3 worm cellular contexts compared by ENCODE assay signal in genomic region chrII:9646122-9646555, ce11.
A peak's percentile ranks its signal among the peaks of the same experiment; 100 is the strongest.
TF ChIP-seq lines count a peak whose summit lies in the region.

No protein-coding gene starts in this region.

TF ChIP-seq in whole organism, L1 larva, 84 proteins besides CTCF, POLR2A, EP300 and RAD21 (continued from another document and continues in another):
- peak; percentile 95 for TF ChIP-seq blmp-1 (tag; optimal IDR thresholded peaks at IDR 0.05; lab: Kevin White, UChicago)
- TF ChIP-seq snu-23 (GFP tag; optimal IDR thresholded peaks at IDR 0.05; lab: Kevin White, UChicago) = peak; percentile 78
- TF ChIP-seq ceh-90 (tag; optimal IDR thresholded peaks at IDR 0.05; lab: Kevin White, UChicago) = no peak
- peak; percentile 23 for TF ChIP-seq fkh-8 (tag; optimal IDR thresholded peaks at IDR 0.05; lab: Kevin White, UChicago)
- no peak for TF ChIP-seq alr-1 (tag; optimal IDR thresholded peaks at IDR 0.05; lab: Kevin White, UChicago; ENCODE audit: borderline replicate concordance)
- TF ChIP-seq nhr-20 (tag; optimal IDR thresholded peaks at IDR 0.05; lab: Kevin White, UChicago) = peak; percentile 94
- peak; percentile 41 for TF ChIP-seq irx-1 (tag; optimal IDR thresholded peaks at IDR 0.05; lab: Kevin White, UChicago)
- TF ChIP-seq pag-3 (tag; optimal IDR thresholded peaks at IDR 0.05; lab: Kevin White, UChicago; ENCODE audit: borderline replicate concordance, insufficient read depth) = peak; percentile 24
- peak; percentile 34 for TF ChIP-seq pax-3 (tag; optimal IDR thresholded peaks at IDR 0.05; lab: Kevin White, UChicago)
- TF ChIP-seq nhr-12 (tag; optimal IDR thresholded peaks at IDR 0.05; lab: Kevin White, UChicago) = no peak
- no peak for TF ChIP-seq hlh-4 (tag; optimal IDR thresholded peaks at IDR 0.05; lab: Kevin White, UChicago)
- peak; percentile 64 for TF ChIP-seq jun-1 (tag; optimal IDR thresholded peaks at IDR 0.05; lab: Kevin White, UChicago)
- no peak for TF ChIP-seq ceh-88 (GFP tag; IDR thresholded peaks at IDR 0.05; lab: Robert Waterston, UW)
- no peak for TF ChIP-seq efl-3 (GFP tag; optimal IDR thresholded peaks at IDR 0.05; lab: Kevin White, UChicago)
- TF ChIP-seq lin-13 (GFP tag; optimal IDR thresholded peaks at IDR 0.05; lab: Kevin White, UChicago) = peak; percentile 29
- peak; percentile 90 for TF ChIP-seq nhr-85 (tag; lab: Kevin White, UChicago)
- no peak for TF ChIP-seq unc-62 (GFP tag; optimal IDR thresholded peaks at IDR 0.05; lab: Kevin White, UChicago)
- no peak for TF ChIP-seq egl-27 (tag; optimal IDR thresholded peaks at IDR 0.05; lab: Kevin White, UChicago)
- TF ChIP-seq ceh-82 (tag; optimal IDR thresholded peaks at IDR 0.05; lab: Kevin White, UChicago) = peak; percentile 37 to 74 (median 44)
- no peak for TF ChIP-seq sox-4 (tag; optimal IDR thresholded peaks at IDR 0.05; lab: Kevin White, UChicago)
- TF ChIP-seq nhr-84 (tag; optimal IDR thresholded peaks at IDR 0.05; lab: Kevin White, UChicago) = no peak
- no peak for TF ChIP-seq sptf-1 (tag; optimal IDR thresholded peaks at IDR 0.05; lab: Kevin White, UChicago)
- TF ChIP-seq zip-4 (GFP tag; optimal IDR thresholded peaks at IDR 0.05; lab: Kevin White, UChicago) = no peak
- no peak for TF ChIP-seq egl-13 (tag; optimal IDR thresholded peaks at IDR 0.05; lab: Kevin White, UChicago)
- TF ChIP-seq nhr-28 (tag; optimal IDR thresholded peaks at IDR 0.05; lab: Kevin White, UChicago) = no peak
- TF ChIP-seq efl-1 (optimal IDR thresholded peaks at IDR 0.05; lab: Kevin White, UChicago) = peak; percentile 70 to 76
- peak; percentile 9 to 86 for TF ChIP-seq efl-1 (GFP tag; optimal IDR thresholded peaks at IDR 0.05 in 1 of 2; lab: Kevin White, UChicago)
- TF ChIP-seq ets-5 (GFP tag; IDR thresholded peaks at IDR 0.05; lab: Robert Waterston, UW) = no peak
- TF ChIP-seq xbp-1 (tag; optimal IDR thresholded peaks at IDR 0.05; lab: Kevin White, UChicago) = peak; percentile 55
- peak; percentile 53 for TF ChIP-seq fos-1 (tag; optimal IDR thresholded peaks at IDR 0.05; lab: Kevin White, UChicago)
- peak; percentile 74 for TF ChIP-seq rnt-1 (tag; optimal IDR thresholded peaks at IDR 0.05; lab: Kevin White, UChicago)
- TF ChIP-seq tbx-2 (tag; optimal IDR thresholded peaks at IDR 0.05; lab: Kevin White, UChicago) = peak; percentile 63
- TF ChIP-seq vab-15 (tag; optimal IDR thresholded peaks at IDR 0.05; lab: Kevin White, UChicago) = peak; percentile 65
- no peak for TF ChIP-seq ceh-8 (GFP tag; optimal IDR thresholded peaks at IDR 0.05; lab: Kevin White, UChicago)
- no peak for TF ChIP-seq hlh-17 (GFP tag; optimal IDR thresholded peaks at IDR 0.05; lab: Kevin White, UChicago; ENCODE audit: borderline replicate concordance)
- TF ChIP-seq nhr-76 (tag; optimal IDR thresholded peaks at IDR 0.05; lab: Kevin White, UChicago) = no peak
- TF ChIP-seq ztf-4 (tag; optimal IDR thresholded peaks at IDR 0.05; lab: Kevin White, UChicago) = peak; percentile 68
- TF ChIP-seq unc-130 (tag; optimal IDR thresholded peaks at IDR 0.05; lab: Kevin White, UChicago) = no peak
- TF ChIP-seq sup-37 (GFP tag; optimal IDR thresholded peaks at IDR 0.05; lab: Kevin White, UChicago) = no peak
- TF ChIP-seq Y116A8C.19 (tag; optimal IDR thresholded peaks at IDR 0.05; lab: Kevin White, UChicago; ENCODE audit: borderline replicate concordance) = no peak
- peak; percentile 60 for TF ChIP-seq nhr-47 (tag; optimal IDR thresholded peaks at IDR 0.05; lab: Kevin White, UChicago)
- no peak for TF ChIP-seq unc-98 (GFP tag; IDR thresholded peaks at IDR 0.05; lab: Robert Waterston, UW)
- peak in 2 of 6 experiments; percentile 33 to 59 for TF ChIP-seq elt-3 (tag; optimal IDR thresholded peaks at IDR 0.05; lab: Kevin White, UChicago)
- no peak for TF ChIP-seq lin-39 (tag; optimal IDR thresholded peaks at IDR 0.05; lab: Kevin White, UChicago)

TF ChIP-seq in whole organism, L3 larva, 47 proteins besides CTCF, POLR2A, EP300 and RAD21 (continued from another document):
- TF ChIP-seq nhr-77 (tag; optimal IDR thresholded peaks at IDR 0.05; lab: Kevin White, UChicago) (no peak), nhr-76 (tag; optimal IDR thresholded peaks at IDR 0.05; lab: Kevin White, UChicago) (no peak), nhr-67 (tag; optimal IDR thresholded peaks at IDR 0.05; lab: Kevin White, UChicago) (no peak), ztf-4 (tag; optimal IDR thresholded peaks at IDR 0.05; lab: Kevin White, UChicago) (no peak), aly-2 (tag; optimal IDR thresholded peaks at IDR 0.05; lab: Kevin White, UChicago) (no peak), unc-62 (GFP tag; optimal IDR thresholded peaks at IDR 0.05; lab: Kevin White, UChicago) (peak; percentile 64), fkh-2 (tag; optimal IDR thresholded peaks at IDR 0.05; lab: Kevin White, UChicago) (no peak), sea-2 (GFP tag; optimal IDR thresholded peaks at IDR 0.05; lab: Kevin White, UChicago) (no peak), ztf-11 (tag; optimal IDR thresholded peaks at IDR 0.05; lab: Kevin White, UChicago) (no peak), egl-5 (tag; optimal IDR thresholded peaks at IDR 0.05; lab: Kevin White, UChicago) (peak; percentile 92), R02D3.7 (tag; optimal IDR thresholded peaks at IDR 0.05; lab: Kevin White, UChicago) (peak; percentile 47), jun-1 (tag; optimal IDR thresholded peaks at IDR 0.05; lab: Kevin White, UChicago) (peak; percentile 43), skn-1 (tag; optimal IDR thresholded peaks at IDR 0.05; lab: Kevin White, UChicago) (no peak), nhr-11 (tag; optimal IDR thresholded peaks at IDR 0.05; lab: Kevin White, UChicago) (peak; percentile 78), eor-1 (tag; optimal IDR thresholded peaks at IDR 0.05; lab: Kevin White, UChicago) (no peak), elt-2 (tag; optimal IDR thresholded peaks at IDR 0.05; lab: Kevin White, UChicago) (peak; percentile 60), ceh-28 (tag; optimal IDR thresholded peaks at IDR 0.05; lab: Kevin White, UChicago) (peak; percentile 85), elt-3 (tag; optimal IDR thresholded peaks at IDR 0.05; lab: Kevin White, UChicago) (no peak), ceh-9 (tag; optimal IDR thresholded peaks at IDR 0.05; lab: Kevin White, UChicago) (no peak), pqm-1 (tag; optimal IDR thresholded peaks at IDR 0.05; lab: Kevin White, UChicago) (peak; percentile 13), ceh-82 (tag; optimal IDR thresholded peaks at IDR 0.05; lab: Kevin White, UChicago) (no peak), mdl-1 (tag; optimal IDR thresholded peaks at IDR 0.05; lab: Kevin White, UChicago) (peak; percentile 66), fkh-10 (GFP tag; optimal IDR thresholded peaks at IDR 0.05; lab: Kevin White, UChicago) (no peak), unc-39 (tag; optimal IDR thresholded peaks at IDR 0.05; lab: Kevin White, UChicago) (no peak), nfya-1 (tag; optimal IDR thresholded peaks at IDR 0.05; lab: Kevin White, UChicago; ENCODE audit: insufficient read depth) (peak; percentile 88), ZK546.5 (tag; optimal IDR thresholded peaks at IDR 0.05; lab: Kevin White, UChicago) (no peak), hmg-11 (tag; optimal IDR thresholded peaks at IDR 0.05; lab: Kevin White, UChicago) (peak; percentile 86), nhr-23 (tag; optimal IDR thresholded peaks at IDR 0.05; lab: Kevin White, UChicago) (peak; percentile 76)

TF ChIP-seq in whole organism, young adult, 124 proteins besides CTCF, POLR2A, EP300 and RAD21 (continued from another document):
- TF ChIP-seq C06A6.2 (GFP tag; conservative IDR thresholded peaks at IDR 0.05; lab: Robert Waterston, UW) = no peak
- no peak for TF ChIP-seq rec-8 (tag; optimal IDR thresholded peaks at IDR 0.05; lab: Kevin White, UChicago)
- no peak for TF ChIP-seq T07F8.4 (tag; optimal IDR thresholded peaks at IDR 0.05; lab: Kevin White, UChicago)
- no peak for TF ChIP-seq ZK185.1 (tag; optimal IDR thresholded peaks at IDR 0.05; lab: Kevin White, UChicago; ENCODE audit: poor library complexity, severe bottlenecking)
- TF ChIP-seq hlh-26 (GFP tag; conservative IDR thresholded peaks at IDR 0.05; lab: Robert Waterston, UW) = no peak
- TF ChIP-seq rcor-1 (GFP tag; IDR thresholded peaks at IDR 0.05; lab: Robert Waterston, UW) = peak; percentile 65; the same call in 1 of the 2 replicates
- no peak for TF ChIP-seq F33H1.4 (GFP tag; IDR thresholded peaks at IDR 0.05; lab: Robert Waterston, UW)
- TF ChIP-seq tbx-9 (tag; optimal IDR thresholded peaks at IDR 0.05; lab: Kevin White, UChicago; ENCODE audit: borderline replicate concordance) = no peak
- TF ChIP-seq B0261.1 (tag; optimal IDR thresholded peaks at IDR 0.05; lab: Kevin White, UChicago) = no peak
- no peak for TF ChIP-seq C17E4.6 (GFP tag; IDR thresholded peaks at IDR 0.05; lab: Robert Waterston, UW)
- no peak for TF ChIP-seq madf-8 (GFP tag; conservative IDR thresholded peaks at IDR 0.05; lab: Robert Waterston, UW)
- no peak for TF ChIP-seq F52B5.7 (tag; optimal IDR thresholded peaks at IDR 0.05; lab: Kevin White, UChicago)
- TF ChIP-seq ztf-25 (GFP tag; IDR thresholded peaks at IDR 0.05; lab: Robert Waterston, UW) = no peak
- peak; percentile 46; the same call in 1 of the 2 replicates for TF ChIP-seq egrh-3 (GFP tag; IDR thresholded peaks at IDR 0.05; lab: Robert Waterston, UW)
- no peak for TF ChIP-seq lsl-1 (GFP tag; optimal IDR thresholded peaks at IDR 0.05; lab: Kevin White, UChicago)
- TF ChIP-seq cebp-1 (GFP tag; IDR thresholded peaks at IDR 0.05; lab: Robert Waterston, UW) = no peak
- TF ChIP-seq cebp-1 (tag; optimal IDR thresholded peaks at IDR 0.05; lab: Kevin White, UChicago) = peak; percentile 64
- TF ChIP-seq ceh-40 (GFP tag; IDR thresholded peaks at IDR 0.05; lab: Robert Waterston, UW) = no peak
- TF ChIP-seq somi-1 (GFP tag; optimal IDR thresholded peaks at IDR 0.05; lab: Kevin White, UChicago) = peak; percentile 48
- TF ChIP-seq D2030.7 (GFP tag; IDR thresholded peaks at IDR 0.05; lab: Robert Waterston, UW) = no peak
- TF ChIP-seq repo-1 (tag; optimal IDR thresholded peaks at IDR 0.05; lab: Kevin White, UChicago) = no peak
- TF ChIP-seq lin-40 (tag; optimal IDR thresholded peaks at IDR 0.05; lab: Kevin White, UChicago) = peak; percentile 66
- TF ChIP-seq ekl-4 (GFP tag; IDR thresholded peaks at IDR 0.05; lab: Robert Waterston, UW) = no peak
- TF ChIP-seq Y79H2A.3 (GFP tag; conservative IDR thresholded peaks at IDR 0.05; lab: Robert Waterston, UW) = no peak
- TF ChIP-seq snpc-3.4 (tag; optimal IDR thresholded peaks at IDR 0.05; lab: Kevin White, UChicago) = no peak
- TF ChIP-seq Y67H2A.10 (GFP tag; conservative IDR thresholded peaks at IDR 0.05; lab: Robert Waterston, UW) = no peak
- TF ChIP-seq hmg-1.2 (GFP tag; IDR thresholded peaks at IDR 0.05; lab: Robert Waterston, UW) = peak; percentile 78
- TF ChIP-seq dox-1 (GFP tag; IDR thresholded peaks at IDR 0.05; lab: Robert Waterston, UW) = peak; percentile 58; the same call in 1 of the 2 replicates
- peak; percentile 68; the same call in 1 of the 2 replicates for TF ChIP-seq lin-26 (GFP tag; IDR thresholded peaks at IDR 0.05; lab: Robert Waterston, UW)
- TF ChIP-seq Y53F4B.3 (GFP tag; IDR thresholded peaks at IDR 0.05; lab: Robert Waterston, UW) = no peak
- no peak for TF ChIP-seq bed-1 (GFP tag; IDR thresholded peaks at IDR 0.05; lab: Robert Waterston, UW)
- peak; percentile 21; the same call in 1 of the 2 replicates for TF ChIP-seq pbrm-1 (GFP tag; IDR thresholded peaks at IDR 0.05; lab: Robert Waterston, UW)
- no peak for TF ChIP-seq lsy-27 (tag; optimal IDR thresholded peaks at IDR 0.05; lab: Kevin White, UChicago; ENCODE audit: borderline replicate concordance, insufficient read depth)
- no peak for TF ChIP-seq ceh-79 (tag; optimal IDR thresholded peaks at IDR 0.05; lab: Kevin White, UChicago)
- no peak for TF ChIP-seq F57A8.1 (GFP tag; optimal IDR thresholded peaks at IDR 0.05; lab: Kevin White, UChicago)
- TF ChIP-seq nhr-27 (tag; optimal IDR thresholded peaks at IDR 0.05; lab: Kevin White, UChicago) = peak; percentile 10
- peak; percentile 45 for TF ChIP-seq chd-7 (tag; optimal IDR thresholded peaks at IDR 0.05; lab: Kevin White, UChicago)
- TF ChIP-seq ama-1 (optimal IDR thresholded peaks at IDR 0.05; lab: Kevin White, UChicago) = no peak
- no peak for TF ChIP-seq ama-1 (GFP tag; optimal IDR thresholded peaks at IDR 0.05; lab: Kevin White, UChicago)
- TF ChIP-seq sea-2 (GFP tag; IDR thresholded peaks at IDR 0.05; lab: Robert Waterston, UW) = 0 out of 2 replicates have a peak, but pooled peaks have one; percentile 31
- no peak for TF ChIP-seq hmg-20 (GFP tag; IDR thresholded peaks at IDR 0.05; lab: Robert Waterston, UW)
- peak; percentile 64; the same call in 1 of the 2 replicates for TF ChIP-seq nfyb-1 (GFP tag; IDR thresholded peaks at IDR 0.05; lab: Robert Waterston, UW)
- peak; percentile 61 for TF ChIP-seq K12H6.12 (tag; optimal IDR thresholded peaks at IDR 0.05; lab: Kevin White, UChicago)
- TF ChIP-seq die-1 (tag; optimal IDR thresholded peaks at IDR 0.05; lab: Kevin White, UChicago) = no peak
- no peak for TF ChIP-seq efl-1 (GFP tag; optimal IDR thresholded peaks at IDR 0.05; lab: Kevin White, UChicago)
- TF ChIP-seq nfya-2 (GFP tag; IDR thresholded peaks at IDR 0.05; lab: Robert Waterston, UW) = no peak
- TF ChIP-seq madf-3 (GFP tag; IDR thresholded peaks at IDR 0.05; lab: Robert Waterston, UW) = no peak
- TF ChIP-seq lin-54 (GFP tag; optimal IDR thresholded peaks at IDR 0.05; lab: Kevin White, UChicago) = peak; percentile 37
- peak in 1 of 3 experiments; percentile 51 for TF ChIP-seq lin-35 (GFP tag; optimal IDR thresholded peaks at IDR 0.05; lab: Kevin White, UChicago)
- TF ChIP-seq let-526 (GFP tag; IDR thresholded peaks at IDR 0.05; lab: Robert Waterston, UW) = no peak
- TF ChIP-seq F39B2.1 (GFP tag; IDR thresholded peaks at IDR 0.05; lab: Robert Waterston, UW) = no peak
- no peak for TF ChIP-seq nhr-179 (tag; optimal IDR thresholded peaks at IDR 0.05; lab: Kevin White, UChicago)
- TF ChIP-seq ceh-100 (GFP tag; IDR thresholded peaks at IDR 0.05; lab: Robert Waterston, UW) = no peak
- TF ChIP-seq attf-3 (GFP tag; conservative IDR thresholded peaks at IDR 0.05; lab: Robert Waterston, UW) = peak; percentile 26; the same call in 1 of the 2 replicates
- TF ChIP-seq unc-130 (GFP tag; optimal IDR thresholded peaks at IDR 0.05; lab: Kevin White, UChicago) = no peak
TF ChIP-seq in whole organism, young adult: peak in this region for 27.
